Fruit fly (Drosophila melanogaster): ENCODE results near the gene GAPsec.
A peak's percentile ranks its signal among the peaks of the same experiment; 100 is the strongest.

GAPsec gene

DNA sequence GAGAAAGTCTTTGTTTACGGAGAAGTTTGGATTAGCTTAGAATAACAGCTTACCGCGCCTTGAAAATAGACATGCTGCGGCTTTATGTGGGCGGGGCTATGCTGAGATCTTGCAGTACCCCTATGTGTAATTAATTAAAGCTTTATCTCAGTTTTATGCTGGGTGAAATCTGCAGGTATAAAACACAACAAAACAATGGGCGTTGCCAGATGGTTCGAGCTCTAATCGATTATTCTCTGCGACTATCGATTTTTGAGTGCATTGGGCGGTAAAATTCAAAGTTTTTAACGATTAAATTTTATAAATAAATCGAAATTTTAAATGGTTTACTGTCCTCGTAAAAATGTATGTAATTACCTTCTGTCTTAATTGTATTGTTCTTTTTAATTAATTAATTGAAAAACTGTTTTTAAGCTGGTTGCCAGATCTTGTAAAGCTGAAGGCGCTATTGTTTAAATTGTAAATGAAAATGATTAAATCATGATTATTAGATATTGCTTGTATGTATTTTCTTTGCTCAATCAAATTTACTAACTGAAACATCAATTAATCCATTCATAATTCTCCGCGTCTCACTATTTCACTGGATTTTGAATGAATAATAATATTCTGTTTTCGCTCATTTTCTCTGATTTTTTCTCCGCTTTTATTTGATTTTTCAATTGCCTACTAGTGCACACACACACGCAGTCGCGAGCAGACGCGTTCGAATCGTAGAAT, at the start of gene GAPsec, which contains the start of gene Zasp66:
GAPsec (minus strand) TSS at position 200 of the 720 bp plus-strand sequence.
Zasp66 (plus strand) TSS at position 670 of the 720 bp plus-strand sequence.
- no peak for TF ChIP-seq noc (tag; optimal IDR thresholded peaks at IDR 0.05)

- peak; percentile 80 for TF ChIP-seq noc (tag; optimal IDR thresholded peaks at IDR 0.05)
Observed at dm6 chr3L:8672199-8673059, 48.7 kb upstream of the GAPsec start.

- no peak for TF ChIP-seq noc (tag; optimal IDR thresholded peaks at IDR 0.05)
Observed at dm6 chr3L:8670983-8671382, 47.3 kb upstream of the GAPsec start.

dm6 chr3L:8669847-8670622, 46.3 kb upstream of the GAPsec start:
- TF ChIP-seq noc (tag; optimal IDR thresholded peaks at IDR 0.05) = no peak

- TF ChIP-seq noc (tag; optimal IDR thresholded peaks at IDR 0.05) = no peak
Observed at dm6 chr3L:8669087-8669486, 45.4 kb upstream of the GAPsec start.

- no peak for TF ChIP-seq noc (tag; optimal IDR thresholded peaks at IDR 0.05)
Observed at dm6 chr3L:8667809-8668593, 44.3 kb upstream of the GAPsec start.

- TF ChIP-seq noc (tag; optimal IDR thresholded peaks at IDR 0.05) = no peak
Observed at dm6 chr3L:8666098-8666497, 42.4 kb upstream of the GAPsec start.

DNA sequence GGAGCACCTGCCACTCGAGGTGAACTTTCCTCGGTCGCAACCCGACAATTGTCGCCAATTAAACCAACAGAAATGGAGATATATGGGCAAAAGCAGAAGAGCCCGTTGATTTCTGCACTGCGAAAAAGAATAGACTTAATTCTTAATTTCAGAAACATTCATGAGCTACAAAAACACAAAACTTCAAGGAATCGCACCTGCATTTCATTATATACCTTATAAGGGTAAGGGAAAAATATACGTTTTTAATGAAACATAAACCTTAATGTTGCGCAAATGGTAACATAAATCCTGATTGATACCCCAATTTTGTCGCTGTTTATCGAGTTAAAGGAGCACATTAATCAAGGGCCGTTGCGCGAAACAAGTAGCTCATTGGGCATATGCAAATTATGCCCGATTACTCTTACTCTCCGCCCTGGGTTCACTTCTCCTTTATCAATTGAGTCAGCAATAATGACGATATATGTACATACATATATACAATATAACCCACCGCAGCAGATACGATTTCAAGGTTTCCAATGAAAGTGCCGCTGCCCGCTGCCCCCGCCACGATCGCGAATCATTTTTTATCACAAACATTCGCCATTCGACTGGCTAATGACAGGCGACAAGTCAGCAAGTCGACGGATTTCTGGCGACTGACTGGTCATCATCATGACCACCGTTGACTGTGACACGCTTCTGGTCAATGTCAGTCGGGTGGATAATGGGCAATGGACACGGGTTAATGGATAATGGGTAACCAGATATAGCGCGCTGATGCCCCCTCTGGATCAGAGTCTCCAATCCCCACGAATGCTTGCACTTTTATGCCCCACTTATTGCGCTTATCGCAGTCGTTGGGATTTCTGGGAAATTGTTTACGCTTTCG, 38.3 kb upstream of the GAPsec start:
- TF ChIP-seq noc (tag; optimal IDR thresholded peaks at IDR 0.05) = no peak

DNA sequence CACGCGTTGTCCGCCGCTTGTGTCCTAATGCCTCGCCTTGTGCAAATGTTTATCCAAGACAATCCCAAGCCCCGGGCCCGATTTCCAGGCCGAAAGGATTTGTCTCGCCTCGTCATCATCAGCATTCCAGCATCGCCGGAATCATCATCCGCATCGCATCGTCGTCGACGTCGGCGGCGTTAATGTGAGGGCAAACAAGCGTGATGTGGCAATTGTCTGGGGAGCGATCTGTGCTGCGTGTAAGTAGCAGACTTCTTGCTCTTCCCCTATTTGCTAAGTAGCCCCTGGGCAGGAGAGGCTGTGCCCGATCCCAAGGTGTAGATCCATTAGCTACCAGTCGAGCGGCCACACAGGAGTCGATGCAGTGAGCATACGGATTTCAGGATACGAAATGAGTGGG, 37.1 kb upstream of the GAPsec start:
- no peak for TF ChIP-seq noc (tag; optimal IDR thresholded peaks at IDR 0.05)

dm6 chr3L:8659601-8660000, 35.9 kb upstream of the GAPsec start:
- no peak for TF ChIP-seq noc (tag; optimal IDR thresholded peaks at IDR 0.05)

DNA sequence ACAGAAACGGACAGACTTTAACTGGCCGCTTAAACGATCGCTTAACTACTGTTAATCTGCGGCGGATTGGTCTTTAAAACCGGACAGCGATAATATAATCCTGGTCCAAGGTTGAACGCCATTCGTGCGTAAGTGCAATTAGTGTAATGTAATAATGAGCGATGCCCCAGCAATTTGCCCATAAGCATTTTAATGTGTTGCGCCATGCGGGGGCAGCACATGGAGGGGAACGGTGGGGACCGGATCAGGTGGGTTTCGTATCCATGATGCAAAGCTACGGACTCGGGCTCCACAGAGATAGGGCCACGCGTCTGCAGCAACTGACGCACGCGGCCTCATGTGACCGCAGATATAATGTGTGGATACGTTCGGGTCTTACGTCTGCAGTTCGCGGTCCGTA, 34.1 kb upstream of the GAPsec start:
- no peak for TF ChIP-seq noc (tag; optimal IDR thresholded peaks at IDR 0.05)

DNA sequence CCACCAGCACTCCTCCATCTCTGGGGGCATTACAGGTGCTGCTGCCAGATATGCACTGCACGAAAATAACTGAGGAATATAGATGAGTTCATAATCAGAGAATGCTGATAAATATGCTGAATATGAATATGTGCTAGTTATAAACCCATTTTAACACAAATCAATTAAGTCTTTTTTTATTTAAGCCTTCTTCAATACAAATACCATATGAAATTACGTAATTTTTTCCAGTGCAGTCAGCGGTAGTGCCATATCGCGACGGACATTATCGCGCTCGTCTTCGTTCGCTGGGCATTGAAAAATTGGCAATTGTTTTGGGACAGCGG, 33.7 kb upstream of the GAPsec start:
- no peak for TF ChIP-seq noc (tag; optimal IDR thresholded peaks at IDR 0.05)

DNA sequence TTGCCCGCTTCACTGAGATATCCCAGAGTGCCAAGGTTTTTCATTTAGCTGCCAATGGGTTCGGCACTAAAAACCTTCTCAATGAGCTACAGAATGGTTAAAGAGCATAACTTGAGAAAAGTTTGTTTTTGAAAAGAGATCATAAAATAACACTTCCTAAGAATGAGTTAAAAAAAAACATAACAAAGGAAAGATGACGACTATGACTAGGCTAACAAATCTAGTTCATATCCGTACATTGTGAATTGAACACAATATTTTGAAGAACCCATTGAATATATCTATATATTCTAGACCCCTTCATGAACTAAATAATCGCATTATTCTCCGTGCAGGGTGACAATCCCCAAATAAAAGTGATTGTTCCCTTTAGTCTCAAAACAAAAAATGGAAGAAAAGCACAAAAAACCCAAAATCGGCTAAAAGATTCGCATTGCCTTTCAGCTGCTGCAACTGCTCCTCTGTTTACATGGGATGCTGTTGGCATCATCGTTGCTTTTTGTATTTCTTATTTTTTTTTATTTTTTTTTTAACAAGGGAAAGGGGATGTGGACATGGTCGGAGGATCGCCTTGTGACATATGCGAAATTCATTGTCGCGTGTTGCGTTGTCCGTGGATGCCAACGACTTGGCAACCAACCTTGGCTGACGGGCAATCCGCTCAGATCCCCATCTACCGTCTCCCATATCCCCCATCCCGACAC, 33.2 kb upstream of the GAPsec start:
- TF ChIP-seq noc (tag; optimal IDR thresholded peaks at IDR 0.05) = no peak

Data from whole organism, larva.